Worm (Caenorhabditis elegans) whole organism, mixed stage, embryonic: ENCODE data around the gene Y53G8B.2.

ENCODE experiments used
- M03D4.4 ChIP-seq: sonication (generic microtip); optimal IDR thresholded peaks from 2 replicates; lab custom pipeline; 2017; ENCODE audit warnings: mild to moderate bottlenecking, missing genetic modification characterization, missing compliant biosample characterization
- bed-3 ChIP-seq: fragments of 200-800 bp; sonication (Bioruptor generic); optimal IDR thresholded peaks from 3 replicates; lab custom pipeline; 2018; ENCODE audit warnings: mild to moderate bottlenecking, missing genetic modification characterization, moderate library complexity, missing compliant biosample characterization
- blmp-1 ChIP-seq: fragments of 150-350 bp; optimal IDR thresholded peaks from 2 replicates; lab custom pipeline; 2014; ENCODE audit warnings: missing biosample characterization, missing genetic modification characterization
- ceh-39 ChIP-seq: fragments of 150-350 bp; optimal IDR thresholded peaks from 2 replicates; lab custom pipeline; 2014; ENCODE audit warnings: missing biosample characterization, missing genetic modification characterization
- ceh-43 ChIP-seq: fragments of 200-800 bp; sonication (Bioruptor generic); optimal IDR thresholded peaks from 2 replicates; lab custom pipeline; 2018; ENCODE audit warnings: mild to moderate bottlenecking, missing genetic modification characterization, moderate library complexity, missing compliant biosample characterization
- ces-1 ChIP-seq: fragments of 150-350 bp; optimal IDR thresholded peaks from 2 replicates; lab custom pipeline; 2014; ENCODE audit warnings: missing biosample characterization, missing genetic modification reagents, missing genetic modification characterization
- cnd-1 ChIP-seq: fragments of 200-800 bp; sonication (Bioruptor generic); optimal IDR thresholded peaks from 2 replicates; lab custom pipeline; 2018; ENCODE audit warnings: mild to moderate bottlenecking, missing genetic modification characterization, missing compliant biosample characterization
- drap-1 ChIP-seq: fragments of 200-800 bp; sonication (Bioruptor generic); optimal IDR thresholded peaks from 3 replicates; lab custom pipeline; 2018; ENCODE audit warnings: mild to moderate bottlenecking, missing genetic modification characterization, missing compliant biosample characterization
- elt-3 ChIP-seq: fragments of 150-350 bp; optimal IDR thresholded peaks from 2 replicates; lab custom pipeline; 2014; ENCODE audit warnings: missing biosample characterization, missing genetic modification characterization
- flh-1 ChIP-seq: fragments of 200-800 bp; sonication (Bioruptor generic); optimal IDR thresholded peaks from 2 replicates; lab custom pipeline; 2018; ENCODE audit warnings: mild to moderate bottlenecking, missing genetic modification characterization, moderate library complexity, missing compliant biosample characterization
- ham-2 ChIP-seq: fragments of 200-800 bp; sonication (Bioruptor generic); optimal IDR thresholded peaks from 2 replicates; lab custom pipeline; 2018; ENCODE audit warnings: mild to moderate bottlenecking, missing genetic modification characterization, missing compliant biosample characterization
- hlh-1 ChIP-seq: fragments of 150-350 bp; optimal IDR thresholded peaks from 2 replicates; lab custom pipeline; 2014; ENCODE audit warnings: missing biosample characterization, missing genetic modification reagents, missing genetic modification characterization
- lin-13 ChIP-seq: fragments of 150-350 bp; optimal IDR thresholded peaks from 2 replicates; lab custom pipeline; 2014; ENCODE audit warnings: missing biosample characterization, missing genetic modification characterization
- lin-32 ChIP-seq: fragments of 200-800 bp; sonication (Bioruptor generic); optimal IDR thresholded peaks from 2 replicates; lab custom pipeline; 2018; ENCODE audit warnings: mild to moderate bottlenecking, missing genetic modification characterization, missing compliant biosample characterization
- lsy-2 ChIP-seq: fragments of 150-350 bp; optimal IDR thresholded peaks from 2 replicates; lab custom pipeline; 2014; ENCODE audit warnings: missing biosample characterization, missing genetic modification characterization
- mab-5 ChIP-seq: fragments of 150-350 bp; optimal IDR thresholded peaks from 2 replicates; lab custom pipeline; 2014; ENCODE audit warnings: missing biosample characterization, missing genetic modification characterization
- mep-1 ChIP-seq: fragments of 150-350 bp; optimal IDR thresholded peaks from 2 replicates; lab custom pipeline; 2017; ENCODE audit warnings: missing biosample characterization, missing genetic modification reagents, missing genetic modification characterization, inconsistent platforms
- mls-2 ChIP-seq: sonication (generic microtip); optimal IDR thresholded peaks from 2 replicates; lab custom pipeline; 2016; ENCODE audit warnings: mild to moderate bottlenecking, missing genetic modification characterization, moderate library complexity, missing compliant biosample characterization
- nhr-12 ChIP-seq: fragments of 150-350 bp; optimal IDR thresholded peaks from 2 replicates; lab custom pipeline; 2014; ENCODE audit warnings: missing biosample characterization, missing genetic modification characterization
- nhr-2 ChIP-seq: fragments of 150-350 bp; optimal IDR thresholded peaks from 2 replicates; lab custom pipeline; 2014; ENCODE audit warnings: missing biosample characterization, missing genetic modification characterization
- nhr-237 ChIP-seq: fragments of 150-350 bp; optimal IDR thresholded peaks from 2 replicates; lab custom pipeline; 2014; ENCODE audit warnings: missing biosample characterization, missing genetic modification characterization
- nhr-28 ChIP-seq: fragments of 150-350 bp; optimal IDR thresholded peaks from 2 replicates; lab custom pipeline; 2014; ENCODE audit warnings: missing biosample characterization, missing genetic modification characterization
- nhr-76 ChIP-seq: sonication (generic microtip); optimal IDR thresholded peaks from 2 replicates; lab custom pipeline; 2017; ENCODE audit warnings: missing biosample characterization, missing genetic modification characterization
- pha-4 ChIP-seq: fragments of 150-350 bp; optimal IDR thresholded peaks from 2 replicates; lab custom pipeline; 2018; ENCODE audit warnings: missing biosample characterization, missing genetic modification reagents, missing genetic modification characterization
- snpc-4 ChIP-seq: fragments of 150-350 bp; optimal IDR thresholded peaks from 2 replicates; lab custom pipeline; 2014; ENCODE audit warnings: missing biosample characterization, missing genetic modification characterization
- tbx-8 ChIP-seq: fragments of 200-800 bp; sonication (Bioruptor generic); optimal IDR thresholded peaks from 2 replicates; lab custom pipeline; 2018; ENCODE audit warnings: mild to moderate bottlenecking, missing genetic modification characterization, moderate library complexity, missing compliant biosample characterization
- unc-120 ChIP-seq: sonication (generic microtip); optimal IDR thresholded peaks from 2 replicates; lab custom pipeline; 2017; ENCODE audit warnings: missing genetic modification characterization, missing compliant biosample characterization; ENCODE audit not compliant: poor library complexity, severe bottlenecking
- unc-39 ChIP-seq: fragments of 150-350 bp; optimal IDR thresholded peaks from 2 replicates; lab custom pipeline; 2014; ENCODE audit warnings: missing biosample characterization, missing genetic modification characterization
- unc-62 ChIP-seq: fragments of 150-350 bp; optimal IDR thresholded peaks from 2 replicates; lab custom pipeline; 2014; ENCODE audit warnings: missing biosample characterization, missing genetic modification reagents, missing genetic modification characterization
- zip-8 ChIP-seq: fragments of 150-350 bp; optimal IDR thresholded peaks from 2 replicates; lab custom pipeline; 2014; ENCODE audit warnings: missing biosample characterization, missing genetic modification characterization
- ztf-11 ChIP-seq: fragments of 150-350 bp; optimal IDR thresholded peaks from 2 replicates; lab custom pipeline; 2014; ENCODE audit warnings: missing biosample characterization, missing genetic modification characterization

The Y53G8B.2 gene

ce11 chrIII:3140227-3140626 is 36.5 kb upstream of the Y53G8B.2 start:
- TF ChIP-seq elt-3 (tag; lab: Kevin White, UChicago): no peak
- TF ChIP-seq unc-62 (GFP tag; lab: Kevin White, UChicago): no peak
- no peak for TF ChIP-seq nhr-2 (tag; lab: Kevin White, UChicago)
- TF ChIP-seq pha-4 (tag; lab: Kevin White, UChicago): no peak
- no peak for TF ChIP-seq lin-13
- TF ChIP-seq lsy-2: peak; percentile 62

ce11 chrIII:3139144-3139543 is 35.4 kb upstream of the Y53G8B.2 start, which contains the start of gene mec-12:
Gene mec-12 (minus strand): TSS chrIII:3139234.
- no peak for TF ChIP-seq nhr-28
- TF ChIP-seq ces-1: peak; percentile 61
- TF ChIP-seq nhr-2 (tag; lab: Kevin White, UChicago): no peak
- no peak for TF ChIP-seq tbx-8 (GFP tag; lab: Kevin White, UChicago)
- TF ChIP-seq blmp-1 (tag; lab: Kevin White, UChicago): no peak
- TF ChIP-seq flh-1 (GFP tag; lab: Kevin White, UChicago): no peak
- TF ChIP-seq zip-8 (tag; lab: Kevin White, UChicago): no peak
- TF ChIP-seq ztf-11 (tag; lab: Kevin White, UChicago): no peak
- TF ChIP-seq, all 35 proteins: peak for 1

ce11 chrIII:3138087-3138486 is 34.3 kb upstream of the Y53G8B.2 start:
- no peak for TF ChIP-seq pha-4 (tag; lab: Kevin White, UChicago)
- TF ChIP-seq ztf-11 (tag; lab: Kevin White, UChicago): no peak
- TF ChIP-seq nhr-12 (tag; lab: Kevin White, UChicago): no peak
- TF ChIP-seq drap-1 (GFP tag; lab: Kevin White, UChicago): no peak
- peak; percentile 51 for TF ChIP-seq ces-1

ce11 chrIII:3136325-3137001 is 32.7 kb upstream of the Y53G8B.2 start:
- TF ChIP-seq ces-1 (peak; percentile 98), hlh-1 (no peak)
- TF ChIP-seq, all 35 proteins: peak for 1

- TF ChIP-seq hlh-1: no peak
- no peak for TF ChIP-seq nhr-28
- no peak for TF ChIP-seq nhr-237 (tag; lab: Kevin White, UChicago)
- TF ChIP-seq mls-2: no peak
- TF ChIP-seq ceh-43 (GFP tag; lab: Kevin White, UChicago): no peak
- TF ChIP-seq bed-3 (GFP tag; lab: Kevin White, UChicago): no peak
- no peak for TF ChIP-seq lsy-2
- no peak for TF ChIP-seq ceh-39 (tag; lab: Kevin White, UChicago)
- no peak for TF ChIP-seq lin-32 (GFP tag; lab: Kevin White, UChicago)
- no peak for TF ChIP-seq unc-120 (tag; lab: Kevin White, UChicago)
- no peak for TF ChIP-seq nhr-76 (tag; lab: Kevin White, UChicago)
- no peak for TF ChIP-seq flh-1 (GFP tag; lab: Kevin White, UChicago)
- no peak for TF ChIP-seq blmp-1 (tag; lab: Kevin White, UChicago)
- TF ChIP-seq nhr-2 (tag; lab: Kevin White, UChicago): no peak
- TF ChIP-seq snpc-4: no peak
- no peak for TF ChIP-seq ham-2
Observed at ce11 chrIII:3129036-3129435, 25.3 kb upstream of the Y53G8B.2 start, which contains the start of gene Y53G8B.1. Gene Y53G8B.1 (plus strand): TSS chrIII:3129277.

ce11 chrIII:3127613-3128012 is 23.9 kb upstream of the Y53G8B.2 start:
- TF ChIP-seq ceh-39 (tag; lab: Kevin White, UChicago): peak; percentile 32
- TF ChIP-seq ces-1: no peak
- peak; percentile 33 for TF ChIP-seq mep-1

ce11 chrIII:3127074-3127596 is 23.4 kb upstream of the Y53G8B.2 start, which contains the start of gene nipa-1:
Gene nipa-1 (minus strand): TSS chrIII:3127124.
- TF ChIP-seq nhr-28 (no peak), elt-3 (tag; lab: Kevin White, UChicago) (no peak), mab-5 (tag; lab: Kevin White, UChicago) (no peak), lsy-2 (no peak), snpc-4 (no peak), nhr-237 (tag; lab: Kevin White, UChicago) (no peak), mls-2 (no peak), ceh-43 (GFP tag; lab: Kevin White, UChicago) (no peak), flh-1 (GFP tag; lab: Kevin White, UChicago) (no peak), bed-3 (GFP tag; lab: Kevin White, UChicago) (no peak), ham-2 (no peak), ces-1 (no peak), M03D4.4 (tag; lab: Kevin White, UChicago) (no peak), unc-120 (tag; lab: Kevin White, UChicago) (no peak), nhr-2 (tag; lab: Kevin White, UChicago) (no peak), unc-39 (tag; lab: Kevin White, UChicago) (no peak), cnd-1 (tag; lab: Kevin White, UChicago) (no peak), zip-8 (tag; lab: Kevin White, UChicago) (no peak), nhr-12 (tag; lab: Kevin White, UChicago) (no peak)
- TF ChIP-seq, all 35 proteins: peak for 0
